Fruit fly (Drosophila melanogaster): ENCODE results near the gene CG32152.

CG32152 gene

DNA sequence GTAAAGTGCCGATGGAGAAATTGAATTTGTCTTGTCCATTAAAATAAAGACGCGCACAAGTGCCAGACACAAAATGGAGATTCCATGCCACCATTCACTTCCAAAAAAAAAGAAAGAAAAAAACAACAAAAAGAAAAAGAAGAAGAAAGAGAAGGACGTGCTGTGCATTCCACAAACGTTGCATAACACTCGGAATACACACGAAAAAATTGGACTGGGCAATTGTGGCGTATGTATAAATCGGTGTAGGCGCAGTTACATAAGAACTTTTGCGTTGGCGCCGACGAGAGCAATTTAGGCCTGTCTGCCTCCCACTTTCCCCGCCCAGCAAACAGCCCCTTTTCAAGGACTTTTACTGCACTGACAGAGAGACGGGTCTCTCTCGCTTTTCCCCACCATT, 3.5 kb upstream of the CG32152 start:
- no peak for TF ChIP-seq ara (GFP tag; IDR thresholded peaks at IDR 0.05)
- TF ChIP-seq CG9876 (GFP tag; optimal IDR thresholded peaks at IDR 0.05): no peak
- TF ChIP-seq cad (GFP tag; optimal IDR thresholded peaks at IDR 0.05): no peak
- no peak for TF ChIP-seq CG11723 (GFP tag; optimal IDR thresholded peaks at IDR 0.05)
- no peak for TF ChIP-seq MBD-R2 (GFP tag; IDR thresholded peaks at IDR 0.05)
- peak in 1 of 2 experiments; percentile 95 for TF ChIP-seq Pdp1 (GFP tag; optimal IDR thresholded peaks at IDR 0.05)
- TF ChIP-seq CG6272 (GFP tag; IDR thresholded peaks at IDR 0.05): no peak
- TF ChIP-seq Trl (optimal IDR thresholded peaks at IDR 0.05): peak in 1 of 2 experiments; percentile 2
- TF ChIP-seq Trl (GFP tag; optimal IDR thresholded peaks at IDR 0.05): no peak
- TF ChIP-seq chinmo (GFP tag; IDR thresholded peaks at IDR 0.05; ENCODE audit: partially characterized antibody): 0 out of 4 replicates have a peak, but pooled peaks have one; percentile 6
- no peak for TF ChIP-seq sc (optimal IDR thresholded peaks at IDR 0.05)
- no peak for TF ChIP-seq sc (GFP tag; optimal IDR thresholded peaks at IDR 0.05)
- TF ChIP-seq bbx (GFP tag; IDR thresholded peaks at IDR 0.05; ENCODE audit: partially characterized antibody): no peak
- TF ChIP-seq crol (GFP tag; IDR thresholded peaks at IDR 0.05): peak; percentile 57
- 0 out of 3 replicates have a peak, but pooled peaks have one; percentile 16 for TF ChIP-seq Dbx (GFP tag; IDR thresholded peaks at IDR 0.05)
- TF ChIP-seq YL-1 (GFP tag; optimal IDR thresholded peaks at IDR 0.05): no peak

DNA sequence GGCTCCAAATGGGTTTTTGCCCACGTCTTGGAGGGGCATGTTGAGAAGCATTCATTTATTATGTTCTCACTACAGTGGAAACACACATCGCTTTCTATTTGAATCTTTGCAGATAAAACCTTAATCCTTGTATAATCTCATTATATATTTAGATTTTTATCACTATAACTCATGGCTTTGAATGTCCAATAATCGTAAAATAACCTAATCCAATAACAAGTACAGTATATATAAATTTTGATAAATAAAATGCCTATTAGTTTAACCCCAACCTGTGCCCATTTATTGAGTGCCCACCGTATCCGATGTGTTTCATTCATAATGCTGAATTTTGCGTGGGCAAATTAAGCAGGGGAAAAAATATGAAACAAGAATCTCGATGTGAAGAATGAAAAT, 2.7 kb upstream of the CG32152 start:
- no peak for TF ChIP-seq zf30C (GFP tag; optimal IDR thresholded peaks at IDR 0.05)
- TF ChIP-seq Meics (GFP tag; optimal IDR thresholded peaks at IDR 0.05): peak; percentile 58
- TF ChIP-seq CG1024 (GFP tag; IDR thresholded peaks at IDR 0.05): no peak
- no peak for TF ChIP-seq nerfin-2 (GFP tag; IDR thresholded peaks at IDR 0.05; ENCODE audit: partially characterized antibody)
- no peak for TF ChIP-seq Ets97D (GFP tag; optimal IDR thresholded peaks at IDR 0.05)
- TF ChIP-seq dan (GFP tag; IDR thresholded peaks at IDR 0.05): no peak
- TF ChIP-seq BtbVII (GFP tag; optimal IDR thresholded peaks at IDR 0.05): no peak
- TF ChIP-seq mld (GFP tag; IDR thresholded peaks at IDR 0.05; ENCODE audit: partially characterized antibody): no peak
- TF ChIP-seq aop (GFP tag; IDR thresholded peaks at IDR 0.05): no peak
- TF ChIP-seq Vsx1 (GFP tag; optimal IDR thresholded peaks at IDR 0.05): peak; percentile 27
- TF ChIP-seq Sox100B (GFP tag; optimal IDR thresholded peaks at IDR 0.05): peak; percentile 2
- peak; percentile 21 for TF ChIP-seq CG17385 (GFP tag; optimal IDR thresholded peaks at IDR 0.05)
- TF ChIP-seq sisA (GFP tag; IDR thresholded peaks at IDR 0.05): no peak
- TF ChIP-seq CG9727 (GFP tag; optimal IDR thresholded peaks at IDR 0.05): peak; percentile 50
- peak; percentile 16 for TF ChIP-seq CG13775 (GFP tag; optimal IDR thresholded peaks at IDR 0.05)
- TF ChIP-seq CG7786 (GFP tag; optimal IDR thresholded peaks at IDR 0.05): no peak
- no peak for TF ChIP-seq MTF-1 (GFP tag; optimal IDR thresholded peaks at IDR 0.05; ENCODE audit: borderline replicate concordance)
- TF ChIP-seq CG13894 (tag; optimal IDR thresholded peaks at IDR 0.05): peak; percentile 45
- TF ChIP-seq tgo (GFP tag; IDR thresholded peaks at IDR 0.05): peak; percentile 22; the same call in 1 of the 3 replicates
- 0 out of 2 replicates have a peak, but pooled peaks have one; percentile 8 for TF ChIP-seq esg (GFP tag; conservative IDR thresholded peaks at IDR 0.05)
- no peak for TF ChIP-seq CG30020 (tag; optimal IDR thresholded peaks at IDR 0.05)
- TF ChIP-seq Taf1 (GFP tag; IDR thresholded peaks at IDR 0.05): 0 out of 2 replicates have a peak, but pooled peaks have one; percentile 28
- TF ChIP-seq CG7928 (GFP tag; optimal IDR thresholded peaks at IDR 0.05): no peak
- TF ChIP-seq unpg (GFP tag; optimal IDR thresholded peaks at IDR 0.05): peak; percentile 49
- no peak for TF ChIP-seq CG16863 (GFP tag; optimal IDR thresholded peaks at IDR 0.05)
- peak; percentile 43; the same call in 1 of the 2 replicates for TF ChIP-seq CG14014 (GFP tag; IDR thresholded peaks at IDR 0.05)
- TF ChIP-seq CG15073 (GFP tag; optimal IDR thresholded peaks at IDR 0.05): no peak
- TF ChIP-seq caup (GFP tag; optimal IDR thresholded peaks at IDR 0.05; ENCODE audit: severe bottlenecking): peak; percentile 37
- peak; percentile 91 for TF ChIP-seq grau (tag; optimal IDR thresholded peaks at IDR 0.05)
- TF ChIP-seq CG11247 (GFP tag; IDR thresholded peaks at IDR 0.05): no peak
- peak; percentile 3 for TF ChIP-seq Abd-B (GFP tag; optimal IDR thresholded peaks at IDR 0.05)
- peak; percentile 47 for TF ChIP-seq sug (tag; optimal IDR thresholded peaks at IDR 0.05)
- peak; percentile 3 for TF ChIP-seq kay (GFP tag; optimal IDR thresholded peaks at IDR 0.05)
- no peak for TF ChIP-seq trem (tag; optimal IDR thresholded peaks at IDR 0.05)
- TF ChIP-seq ash1 (GFP tag; optimal IDR thresholded peaks at IDR 0.05): no peak
